Fruit fly (Drosophila melanogaster) S2 (cell line): ENCODE data around the gene CG5217.

Source experiments
- CG8478 ChIP-seq: fragments of >200 bp; optimal IDR thresholded peaks from 2 replicates; lab custom pipeline; 2018
- CTCF ChIP-seq, 2 experiments: fragments of >200 bp; optimal IDR thresholded peaks; 2 replicates each; lab custom pipeline; 2018

- TF ChIP-seq CG8478 (lab: Kevin White, UChicago) (no peak), CTCF (optimal IDR thresholded peaks at IDR 0.05; lab: Kevin White, UChicago) (no peak)
Observed at dm6 chr3R:19223369-19223768, 24.6 kb downstream of the CG5217 start.
